Worm (Caenorhabditis elegans): ENCODE data around the gene cpna-3.

Gene cpna-3

DNA sequence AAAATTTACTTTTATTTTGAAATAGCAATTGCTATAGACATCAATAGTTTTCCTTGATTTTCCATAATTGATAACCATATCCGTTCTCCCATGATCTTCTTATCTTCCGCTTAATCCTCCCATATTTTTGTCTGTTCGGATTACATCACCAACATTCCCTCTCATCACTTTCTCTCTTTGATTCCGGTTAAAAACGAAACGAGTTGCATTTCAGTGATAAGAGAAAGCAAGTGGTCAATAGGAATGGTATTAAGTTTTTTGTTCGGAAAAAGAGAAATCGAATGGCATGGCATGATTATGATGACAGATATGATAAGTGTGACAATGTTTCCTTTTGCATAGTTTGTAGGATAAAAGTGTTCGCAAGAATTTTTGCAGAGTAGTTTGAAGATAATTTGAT lies 15.4 kb downstream of the cpna-3 start:
- TF ChIP-seq K09A11.1 (tag; optimal IDR thresholded peaks at IDR 0.05; ENCODE audit: insufficient read depth) (no peak), ceh-45 (GFP tag; IDR thresholded peaks at IDR 0.05) (no peak), sox-2 (GFP tag; IDR thresholded peaks at IDR 0.05) (no peak), eyg-1 (tag; optimal IDR thresholded peaks at IDR 0.05) (no peak), ceh-19 (GFP tag; optimal IDR thresholded peaks at IDR 0.05) (no peak), C08G9.2 (tag; optimal IDR thresholded peaks at IDR 0.05) (no peak), ceh-9 (tag; optimal IDR thresholded peaks at IDR 0.05) (no peak), dmd-4 (tag; optimal IDR thresholded peaks at IDR 0.05; ENCODE audit: borderline replicate concordance) (no peak), lin-11 (tag; optimal IDR thresholded peaks at IDR 0.05) (no peak), hlh-30 (tag; optimal IDR thresholded peaks at IDR 0.05; ENCODE audit: insufficient read depth) (no peak), che-1 (tag; optimal IDR thresholded peaks at IDR 0.05) (no peak)

ce11 chrIV:9114078-9114477 lies 17.4 kb downstream of the cpna-3 start:
- no peak for TF ChIP-seq pha-4 (tag; optimal IDR thresholded peaks at IDR 0.05)
- TF ChIP-seq ceh-6 (GFP tag; optimal IDR thresholded peaks at IDR 0.05): no peak
- TF ChIP-seq tbx-7 (tag; optimal IDR thresholded peaks at IDR 0.05): no peak
- no peak for TF ChIP-seq elt-4 (tag; optimal IDR thresholded peaks at IDR 0.05)
- TF ChIP-seq ttx-3 (tag; optimal IDR thresholded peaks at IDR 0.05): no peak
- TF ChIP-seq mec-3 (tag; optimal IDR thresholded peaks at IDR 0.05; ENCODE audit: borderline replicate concordance): no peak
- TF ChIP-seq pag-3 (tag; optimal IDR thresholded peaks at IDR 0.05; ENCODE audit: borderline replicate concordance): no peak
- no peak for TF ChIP-seq C38D4.7 (GFP tag; optimal IDR thresholded peaks at IDR 0.05)
- TF ChIP-seq F13H6.1 (tag; optimal IDR thresholded peaks at IDR 0.05): no peak
- no peak for TF ChIP-seq sdc-2 (tag; optimal IDR thresholded peaks at IDR 0.05)
- TF ChIP-seq nhr-11 (tag; optimal IDR thresholded peaks at IDR 0.05): no peak
- no peak for TF ChIP-seq hlh-8 (tag; optimal IDR thresholded peaks at IDR 0.05)
- no peak for TF ChIP-seq K02D7.2 (tag; optimal IDR thresholded peaks at IDR 0.05)
- TF ChIP-seq eyg-1 (tag; optimal IDR thresholded peaks at IDR 0.05): no peak
- TF ChIP-seq ceh-14 (tag; optimal IDR thresholded peaks at IDR 0.05): no peak
- TF ChIP-seq ahr-1 (tag; optimal IDR thresholded peaks at IDR 0.05): no peak
- TF ChIP-seq madf-2 (tag; optimal IDR thresholded peaks at IDR 0.05): no peak
- no peak for TF ChIP-seq C08G9.2 (tag; optimal IDR thresholded peaks at IDR 0.05)

ce11 chrIV:9116452-9116851 lies 19.8 kb downstream of the cpna-3 start:
- TF ChIP-seq K09A11.1 (tag; optimal IDR thresholded peaks at IDR 0.05; ENCODE audit: insufficient read depth) (no peak), hlh-8 (tag; optimal IDR thresholded peaks at IDR 0.05) (no peak)

ce11 chrIV:9117700-9118099 lies 21.1 kb downstream of the cpna-3 start:
- TF ChIP-seq ama-1 (optimal IDR thresholded peaks at IDR 0.05) (no peak), C08G9.2 (tag; optimal IDR thresholded peaks at IDR 0.05) (no peak), eyg-1 (tag; optimal IDR thresholded peaks at IDR 0.05) (no peak), F13H6.1 (tag; optimal IDR thresholded peaks at IDR 0.05) (no peak), elt-4 (tag; optimal IDR thresholded peaks at IDR 0.05) (no peak), dve-1 (tag; optimal IDR thresholded peaks at IDR 0.05) (no peak)

ce11 chrIV:9118348-9118747 lies 21.7 kb downstream of the cpna-3 start:
- TF ChIP-seq odd-2 (tag; optimal IDR thresholded peaks at IDR 0.05): no peak
- no peak for TF ChIP-seq C08G9.2 (tag; optimal IDR thresholded peaks at IDR 0.05)
- no peak for TF ChIP-seq pqm-1 (tag; optimal IDR thresholded peaks at IDR 0.05)
- no peak for TF ChIP-seq ceh-45 (GFP tag; IDR thresholded peaks at IDR 0.05)

ce11 chrIV:9118792-9119191 lies 22.1 kb downstream of the cpna-3 start, which contains the start of gene nrfl-1:
nrfl-1 (plus strand) TSS chrIV:9119092.
- TF ChIP-seq ceh-34 (tag; optimal IDR thresholded peaks at IDR 0.05) (no peak), ref-2 (tag; optimal IDR thresholded peaks at IDR 0.05) (no peak), ahr-1 (tag; optimal IDR thresholded peaks at IDR 0.05) (no peak), unc-55 (GFP tag; optimal IDR thresholded peaks at IDR 0.05) (no peak), che-1 (tag; optimal IDR thresholded peaks at IDR 0.05) (no peak)

All from whole organism, late embryonic.